Fruit fly (Drosophila melanogaster) whole organism, embryonic: ENCODE data around the gene Pgm1.

Source experiments
- Atf3 ChIP-seq: fragments of 200-800 bp; sonication (Bioruptor generic); optimal IDR thresholded peaks from 3 replicates; lab custom pipeline; 2016; ENCODE audit warnings: missing biosample characterization, missing genetic modification characterization
- Bteb2 ChIP-seq: fragments of 200-800 bp; sonication (Bioruptor generic); optimal IDR thresholded peaks from 2 replicates; lab custom pipeline; 2016; ENCODE audit warnings: missing biosample characterization, missing genetic modification characterization
- CG10959 ChIP-seq: fragments of 200-800 bp; sonication (Bioruptor generic); IDR thresholded peaks from 2 replicates; pipeline ENCODE4 v1.3.6; 2022; ENCODE audit warnings: missing biosample characterization, missing genetic modification characterization
- CG12391 ChIP-seq: fragments of 200-800 bp; sonication (Bioruptor generic); optimal IDR thresholded peaks from 3 replicates; lab custom pipeline; 2018; ENCODE audit warnings: missing biosample characterization, mild to moderate bottlenecking, missing genetic modification characterization, moderate library complexity
- CG12659 ChIP-seq: fragments of 200-800 bp; sonication (Bioruptor generic); optimal IDR thresholded peaks from 3 replicates; lab custom pipeline; 2017; ENCODE audit warnings: mild to moderate bottlenecking, missing biosample characterization, missing genetic modification reagents, missing genetic modification characterization
- CG12769 ChIP-seq: fragments of 200-800 bp; sonication (Bioruptor generic); optimal IDR thresholded peaks from 2 replicates; lab custom pipeline; 2019; ENCODE audit warnings: missing biosample characterization, mild to moderate bottlenecking, missing genetic modification characterization, moderate library complexity
- CG13894 ChIP-seq: fragments of 200-800 bp; sonication (Bioruptor generic); optimal IDR thresholded peaks from 3 replicates; lab custom pipeline; 2018; ENCODE audit warnings: missing biosample characterization, mild to moderate bottlenecking, missing genetic modification characterization, moderate library complexity
- CG16813 ChIP-seq: fragments of 200-800 bp; sonication (Bioruptor generic); IDR thresholded peaks from 3 replicates; pipeline ENCODE4 v1.3.6; 2022; ENCODE audit warnings: missing biosample characterization, missing genetic modification characterization; ENCODE audit not compliant: partially characterized antibody
- CG17568 ChIP-seq: fragments of 200-800 bp; sonication (Bioruptor generic); optimal IDR thresholded peaks from 2 replicates; lab custom pipeline; 2018; ENCODE audit warnings: missing biosample characterization, mild to moderate bottlenecking, missing genetic modification characterization, moderate library complexity
- CG2678 ChIP-seq: fragments of 200-800 bp; sonication (Bioruptor generic); optimal IDR thresholded peaks from 3 replicates; lab custom pipeline; 2019; ENCODE audit warnings: missing biosample characterization, mild to moderate bottlenecking, missing genetic modification characterization, moderate library complexity
- CG2889 ChIP-seq: fragments of 200-800 bp; sonication (Bioruptor generic); IDR thresholded peaks from 3 replicates; pipeline ENCODE4 v1.3.6; 2022; ENCODE audit warnings: missing biosample characterization, missing genetic modification characterization
- CG31224 ChIP-seq: fragments of 200-800 bp; sonication (Bioruptor generic); IDR thresholded peaks from 2 replicates; pipeline ENCODE4 v1.3.6; 2022; ENCODE audit warnings: missing biosample characterization, missing genetic modification characterization
- CG4282 ChIP-seq: fragments of 200-800 bp; sonication (Bioruptor generic); optimal IDR thresholded peaks from 2 replicates; lab custom pipeline; 2016; ENCODE audit warnings: missing biosample characterization, missing genetic modification characterization
- CG5245 ChIP-seq: fragments of 200-800 bp; sonication (Bioruptor generic); optimal IDR thresholded peaks from 3 replicates; lab custom pipeline; 2016; ENCODE audit warnings: missing biosample characterization, missing genetic modification characterization
- CG6765 ChIP-seq: fragments of 200-800 bp; sonication (Bioruptor generic); optimal IDR thresholded peaks from 3 replicates; lab custom pipeline; 2017; ENCODE audit warnings: missing biosample characterization, mild to moderate bottlenecking, missing genetic modification characterization
- CG7372 ChIP-seq: fragments of 200-800 bp; sonication (Bioruptor generic); IDR thresholded peaks from 2 replicates; pipeline ENCODE4 v1.3.6; 2022; ENCODE audit warnings: missing biosample characterization, missing genetic modification characterization
- CG8290 ChIP-seq, 3 experiments: fragments of 200-800 bp; sonication (Bioruptor generic); optimal IDR thresholded peaks; 2 replicates each; lab custom pipeline; 2016 to 2019; ENCODE audit warnings: missing biosample characterization in 3 of 3, missing genetic modification characterization in 3 of 3, mild to moderate bottlenecking in 2 of 3, moderate library complexity in 1 of 3
- CG8944 ChIP-seq: fragments of 200-800 bp; sonication (Bioruptor generic); optimal IDR thresholded peaks from 3 replicates; lab custom pipeline; 2016; ENCODE audit warnings: missing biosample characterization, missing genetic modification characterization
- D19A ChIP-seq: fragments of 200-800 bp; optimal IDR thresholded peaks from 3 replicates; lab custom pipeline; 2019; ENCODE audit warnings: missing biosample characterization, mild to moderate bottlenecking, missing genetic modification characterization, moderate library complexity
- Dip3 ChIP-seq: fragments of 200-800 bp; sonication (Bioruptor generic); optimal IDR thresholded peaks from 3 replicates; lab custom pipeline; 2016; ENCODE audit warnings: missing biosample characterization, missing genetic modification characterization
- Dp ChIP-seq: fragments of 200-800 bp; sonication (Bioruptor generic); optimal IDR thresholded peaks from 2 replicates; lab custom pipeline; 2018; ENCODE audit warnings: missing biosample characterization, mild to moderate bottlenecking, missing genetic modification characterization, moderate library complexity
- E2f1 ChIP-seq: fragments of 200-800 bp; sonication (Bioruptor generic); IDR thresholded peaks from 2 replicates; pipeline ENCODE4 v1.3.6; 2022; ENCODE audit warnings: missing biosample characterization, missing genetic modification characterization
- Eip74EF ChIP-seq, 2 experiments: fragments of 200-800 bp in 1 of 2; fragments of >200 bp in 1 of 2; sonication (Bioruptor generic) in 1 of 2; optimal IDR thresholded peaks; 2 replicates each; lab custom pipeline; 2017 to 2019; ENCODE audit warnings: missing biosample characterization in 2 of 2, missing genetic modification characterization in 2 of 2, mild to moderate bottlenecking in 1 of 2, moderate library complexity in 1 of 2
- Gug ChIP-seq: fragments of 200-800 bp; sonication (Bioruptor generic); IDR thresholded peaks from 4 replicates; pipeline ENCODE4 v1.3.6; 2022; ENCODE audit warnings: missing biosample characterization, missing genetic modification characterization
- Hand ChIP-seq: fragments of 200-800 bp; sonication (Bioruptor generic); optimal IDR thresholded peaks from 2 replicates; lab custom pipeline; 2017; ENCODE audit warnings: mild to moderate bottlenecking, missing biosample characterization, missing genetic modification reagents, missing genetic modification characterization
- Hmx ChIP-seq: fragments of 200-800 bp; sonication (Bioruptor generic); optimal IDR thresholded peaks from 2 replicates; lab custom pipeline; 2016; ENCODE audit warnings: missing biosample characterization, missing genetic modification characterization
- Med ChIP-seq: fragments of 200-800 bp; sonication (Bioruptor generic); peaks from one replicate; lab custom pipeline; 2016; ENCODE audit warnings: missing biosample characterization, missing genetic modification characterization, mild to moderate bottlenecking, inconsistent platforms, moderate library complexity
- NC2α ChIP-seq: fragments of 200-800 bp; sonication (Bioruptor generic); optimal IDR thresholded peaks from 2 replicates; lab custom pipeline; 2016; ENCODE audit warnings: missing biosample characterization, missing genetic modification characterization
- Rfx ChIP-seq: fragments of 200-800 bp; sonication (Bioruptor generic); IDR thresholded peaks from 2 replicates; pipeline ENCODE4 v1.3.6; 2022; ENCODE audit warnings: missing biosample characterization, missing genetic modification characterization
- Stat92E ChIP-seq, 3 experiments: fragments of >200 bp in 2 of 3; fragments of 200-800 bp in 1 of 3; sonication (Bioruptor generic) in 1 of 3; optimal IDR thresholded peaks; 2 replicates each; lab custom pipeline; 2017 to 2019; ENCODE audit warnings: missing biosample characterization in 3 of 3, missing genetic modification characterization in 3 of 3, mild to moderate bottlenecking in 1 of 3, moderate library complexity in 1 of 3
- ash1 ChIP-seq: fragments of 200-800 bp; sonication (Bioruptor generic); optimal IDR thresholded peaks from 2 replicates; lab custom pipeline; 2018; ENCODE audit warnings: missing biosample characterization, mild to moderate bottlenecking, missing genetic modification characterization
- bsh ChIP-seq, 2 experiments: fragments of 200-800 bp; sonication (Bioruptor generic); optimal IDR thresholded peaks; 2 replicates each; lab custom pipeline; 2017 to 2018; ENCODE audit warnings: mild to moderate bottlenecking in 2 of 2, missing biosample characterization in 2 of 2, missing genetic modification characterization in 2 of 2, moderate library complexity in 1 of 2
- caup ChIP-seq: fragments of 200-800 bp; sonication (Bioruptor generic); optimal IDR thresholded peaks from 3 replicates; lab custom pipeline; 2017; ENCODE audit warnings: missing biosample characterization, mild to moderate bottlenecking, missing genetic modification characterization, moderate library complexity; ENCODE audit not compliant: severe bottlenecking
- croc ChIP-seq: fragments of 200-800 bp; sonication (Bioruptor generic); conservative IDR thresholded peaks from 3 replicates; pipeline ENCODE4 v1.3.6; 2022; ENCODE audit warnings: missing biosample characterization, missing genetic modification characterization
- gcm ChIP-seq: fragments of 200-800 bp; sonication (Bioruptor generic); optimal IDR thresholded peaks from 2 replicates; lab custom pipeline; 2019; ENCODE audit warnings: missing biosample characterization, mild to moderate bottlenecking, missing genetic modification characterization, moderate library complexity
- her ChIP-seq: fragments of 200-800 bp; sonication (Bioruptor generic); optimal IDR thresholded peaks from 2 replicates; lab custom pipeline; 2016; ENCODE audit warnings: missing biosample characterization, missing genetic modification characterization
- lab ChIP-seq: fragments of 200-800 bp; sonication (Bioruptor generic); optimal IDR thresholded peaks from 3 replicates; lab custom pipeline; 2017; ENCODE audit warnings: missing biosample characterization, missing genetic modification characterization, mild to moderate bottlenecking, moderate library complexity, missing genetic modification reagents
- nau ChIP-seq: fragments of 200-800 bp; sonication (Bioruptor generic); optimal IDR thresholded peaks from 3 replicates; lab custom pipeline; 2017; ENCODE audit warnings: missing biosample characterization, mild to moderate bottlenecking, missing genetic modification characterization, missing genetic modification reagents
- sc ChIP-seq, 3 experiments: fragments of >200 bp in 2 of 3; fragments of 200-800 bp in 1 of 3; sonication (Bioruptor generic) in 1 of 3; optimal IDR thresholded peaks; 2 replicates in 2 of 3; 3 replicates in 1 of 3; lab custom pipeline; 2017; ENCODE audit warnings: mild to moderate bottlenecking in 1 of 3, missing biosample characterization in 1 of 3, missing genetic modification characterization in 1 of 3, missing genetic modification reagents in 1 of 3
- schlank ChIP-seq: fragments of 200-800 bp; sonication (Bioruptor generic); optimal IDR thresholded peaks from 2 replicates; lab custom pipeline; 2018; ENCODE audit warnings: missing biosample characterization, mild to moderate bottlenecking, missing genetic modification characterization
- shn ChIP-seq: fragments of 200-800 bp; sonication (Bioruptor generic); optimal IDR thresholded peaks from 3 replicates; lab custom pipeline; 2016; ENCODE audit warnings: missing biosample characterization, missing genetic modification characterization
- slbo ChIP-seq: fragments of 200-800 bp; sonication (Bioruptor generic); IDR thresholded peaks from 2 replicates; pipeline ENCODE4 v1.3.6; 2022; ENCODE audit warnings: missing biosample characterization, missing genetic modification characterization
- slou ChIP-seq: fragments of 200-800 bp; sonication (Bioruptor generic); optimal IDR thresholded peaks from 3 replicates; lab custom pipeline; 2016; ENCODE audit warnings: missing biosample characterization, missing genetic modification characterization
- ssp ChIP-seq: fragments of 200-800 bp; sonication (Bioruptor generic); IDR thresholded peaks from 2 replicates; pipeline ENCODE4 v1.3.6; 2022; ENCODE audit warnings: missing biosample characterization, missing genetic modification characterization
- twi ChIP-seq: fragments of 200-800 bp; optimal IDR thresholded peaks from 2 replicates; lab custom pipeline; 2019; ENCODE audit warnings: missing biosample characterization, mild to moderate bottlenecking, missing genetic modification characterization, moderate library complexity
- unc-4 ChIP-seq: fragments of 200-800 bp; sonication (Bioruptor generic); IDR thresholded peaks from 2 replicates; pipeline ENCODE4 v1.3.6; 2022; ENCODE audit warnings: missing biosample characterization, missing genetic modification characterization; ENCODE audit not compliant: partially characterized antibody
- wor ChIP-seq: fragments of 200-800 bp; sonication (Bioruptor generic); IDR thresholded peaks from 2 replicates; pipeline ENCODE4 v1.3.6; 2022; ENCODE audit warnings: missing biosample characterization, missing genetic modification characterization

Gene Pgm1

DNA sequence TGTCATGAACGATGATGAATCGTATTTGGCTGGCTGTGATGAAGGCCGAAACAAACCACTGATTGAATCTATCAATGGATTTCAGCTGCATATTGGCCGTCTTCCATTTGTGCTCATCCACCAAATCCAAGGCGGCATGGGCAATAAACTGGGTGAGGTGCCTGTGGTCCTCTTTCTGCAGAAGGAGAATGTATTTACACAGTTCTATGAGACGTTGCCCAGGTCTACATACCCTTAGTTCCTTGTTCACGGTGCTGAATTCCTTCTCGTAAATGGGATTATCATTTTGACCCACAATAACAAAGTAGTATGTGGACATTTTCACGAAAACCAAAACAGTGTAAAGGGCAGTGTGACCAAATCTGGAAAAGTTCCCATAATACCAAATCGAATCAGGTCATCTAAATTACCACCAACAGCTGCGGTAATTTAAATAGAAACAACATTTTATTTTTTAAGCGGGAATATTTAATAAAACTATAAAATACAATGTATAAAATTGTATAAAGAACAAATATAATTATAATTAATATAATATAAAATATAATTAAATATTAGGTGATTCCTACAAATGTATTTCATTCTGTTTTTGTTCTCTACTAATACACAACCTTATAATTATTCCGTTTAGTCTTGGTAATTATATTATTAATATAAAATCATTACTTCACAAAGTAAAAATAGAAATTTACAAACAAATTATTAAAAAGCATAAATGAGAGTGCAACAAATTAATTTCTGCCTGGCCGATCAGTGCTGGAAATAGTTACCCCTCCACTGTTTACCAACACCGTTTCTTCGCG, 3.1 kb upstream of the Pgm1 start, which contains the start of the genes Trs20 and elg1 (continued):
- TF ChIP-seq CG6765 (peak; percentile 27), schlank (no peak), Eip74EF (GFP tag; optimal IDR thresholded peaks at IDR 0.05; lab: Kevin White, UChicago) (no peak), Med (GFP tag; lab: Kevin White, UChicago) (peak; percentile 87), E2f1 (GFP tag; lab: Robert Waterston, UW) (peak; percentile 87), Rfx (peak; percentile 65), Hand (GFP tag; lab: Kevin White, UChicago) (peak; percentile 11), D19A (tag; lab: Kevin White, UChicago) (peak; percentile 74), CG16813 (GFP tag; lab: Robert Waterston, UW) (no peak), Dip3 (GFP tag; lab: Kevin White, UChicago) (no peak), CG13894 (tag; lab: Kevin White, UChicago) (peak; percentile 15), CG12391 (tag; lab: Kevin White, UChicago) (peak; percentile 84), CG12769 (tag; lab: Kevin White, UChicago) (no peak), nau (GFP tag; lab: Kevin White, UChicago) (no peak), shn (GFP tag; lab: Kevin White, UChicago) (no peak), CG8290 (GFP tag; optimal IDR thresholded peaks at IDR 0.05; lab: Kevin White, UChicago) (peak; percentile 48), CG8290 (tag; optimal IDR thresholded peaks at IDR 0.05; lab: Kevin White, UChicago) (peak; percentile 44 to 69), wor (GFP tag; lab: Robert Waterston, UW) (no peak), slbo (GFP tag; lab: Robert Waterston, UW) (peak; percentile 59; the same call in 1 of the 2 replicates), croc (GFP tag; lab: Robert Waterston, UW) (no peak), Stat92E (GFP tag; optimal IDR thresholded peaks at IDR 0.05; lab: Kevin White, UChicago) (no peak), CG17568 (GFP tag; lab: Kevin White, UChicago) (no peak), caup (GFP tag; lab: Kevin White, UChicago) (peak; percentile 49), twi (tag; lab: Kevin White, UChicago) (peak; percentile 49), lab (GFP tag; lab: Kevin White, UChicago) (peak; percentile 62), bsh (GFP tag; optimal IDR thresholded peaks at IDR 0.05; lab: Kevin White, UChicago) (peak in 1 of 2 experiments; percentile 57), CG31224 (no peak), CG2678 (tag; lab: Kevin White, UChicago) (peak; percentile 78), her (GFP tag; lab: Kevin White, UChicago) (no peak), slou (GFP tag; lab: Kevin White, UChicago) (no peak), unc-4 (GFP tag; lab: Robert Waterston, UW) (no peak), gcm (peak; percentile 77), Dp (GFP tag; lab: Kevin White, UChicago) (peak; percentile 79), ssp (GFP tag; lab: Robert Waterston, UW) (no peak), CG12659 (GFP tag; lab: Kevin White, UChicago) (peak; percentile 59), Hmx (GFP tag; lab: Kevin White, UChicago) (no peak), CG4282 (GFP tag; lab: Kevin White, UChicago) (no peak), CG2889 (no peak), CG5245 (peak; percentile 6), CG8944 (no peak), Atf3 (GFP tag; lab: Kevin White, UChicago) (no peak), CG10959 (GFP tag; lab: Robert Waterston, UW) (no peak), Gug (GFP tag; lab: Robert Waterston, UW) (peak; percentile 6; the same call in 1 of the 4 replicates), NC2α (no peak), ash1 (no peak), CG7372 (no peak), sc (optimal IDR thresholded peaks at IDR 0.05; lab: Kevin White, UChicago) (no peak), sc (GFP tag; optimal IDR thresholded peaks at IDR 0.05; lab: Kevin White, UChicago) (no peak), Bteb2 (no peak)
